Worm (Caenorhabditis elegans) whole organism, L4/young adult: Measurements from ENCODE around the gene C18D1.2.

Experiments
- W03F9.2 ChIP-seq: fragments of 150-350 bp; optimal IDR thresholded peaks from 2 replicates; lab custom pipeline; 2014; ENCODE audit warnings: missing biosample characterization, missing genetic modification characterization
- dao-5 ChIP-seq: sonication (generic microtip); optimal IDR thresholded peaks from 2 replicates; lab custom pipeline; 2016; ENCODE audit warnings: missing genotype, missing genetic modification characterization, moderate library complexity, missing compliant biosample characterization

- TF ChIP-seq dao-5 (tag; lab: Kevin White, UChicago) (no peak), W03F9.2 (tag; lab: Kevin White, UChicago) (no peak)
These were observed 37.6 kb downstream of the C18D1.2 start, which contains the start of gene lact-2 for ce11 chrII:10094190-10094923.
